Worm (Caenorhabditis elegans): ENCODE measurements around the gene acox-3.

The acox-3 gene

DNA sequence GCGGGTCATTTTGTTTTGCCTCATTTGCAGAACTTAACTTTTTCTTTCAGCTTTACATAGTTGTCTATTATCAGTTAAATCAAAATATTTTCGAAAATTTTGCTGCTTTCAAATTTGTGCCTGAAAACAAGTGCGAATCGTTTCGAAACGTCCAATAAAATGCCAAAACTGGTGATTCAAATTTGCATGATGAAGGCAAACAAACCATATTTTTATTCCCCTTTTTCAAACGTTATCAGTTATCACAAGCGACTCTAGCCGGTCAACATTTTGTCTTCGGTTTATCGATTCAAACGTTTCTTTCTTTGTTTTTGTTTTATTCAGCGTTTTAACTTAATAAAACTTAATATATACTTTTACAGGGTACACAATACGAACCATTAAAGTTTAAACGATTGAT is 37.7 kb downstream of the acox-3 start, which contains the start of the genes ugt-24 and C49A9.6:
ugt-24 (minus strand) TSS at position 147 of the 400 bp plus-strand sequence.
C49A9.6 (plus strand) TSS at position 363 of the 400 bp plus-strand sequence.
- TF ChIP-seq T26A5.8 (tag; optimal IDR thresholded peaks at IDR 0.05) = no peak
- no peak for TF ChIP-seq nfya-1 (tag; optimal IDR thresholded peaks at IDR 0.05; ENCODE audit: borderline replicate concordance, insufficient read depth)
- no peak for TF ChIP-seq F33H1.4 (GFP tag; IDR thresholded peaks at IDR 0.05)
- no peak for TF ChIP-seq Y79H2A.3 (GFP tag; conservative IDR thresholded peaks at IDR 0.05)
- no peak for TF ChIP-seq tlf-1 (GFP tag; optimal IDR thresholded peaks at IDR 0.05)
- peak; percentile 69 for TF ChIP-seq nhr-80 (tag; optimal IDR thresholded peaks at IDR 0.05)
- TF ChIP-seq cebp-1 (GFP tag; IDR thresholded peaks at IDR 0.05) = no peak
- TF ChIP-seq cebp-1 (tag; optimal IDR thresholded peaks at IDR 0.05) = peak; percentile 6

DNA sequence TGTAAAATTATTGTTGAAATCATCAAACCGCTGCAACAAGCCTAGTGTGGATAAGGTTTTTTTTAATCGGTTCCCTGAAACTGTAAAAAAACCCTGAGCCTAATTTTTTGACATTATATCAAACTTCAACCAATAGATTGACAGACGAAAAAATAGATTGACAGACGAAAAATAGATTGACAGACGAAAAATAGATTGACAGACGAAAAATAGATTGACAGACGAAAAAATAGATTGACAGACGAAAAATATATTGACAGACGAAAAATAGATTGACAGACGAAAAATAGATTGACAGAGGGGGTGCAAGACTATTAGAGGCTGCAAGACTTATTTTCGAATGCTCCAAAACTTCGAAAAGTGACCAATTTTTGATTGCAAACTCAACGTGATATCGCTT is 38.3 kb downstream of the acox-3 start:
- TF ChIP-seq Y53F4B.3 (GFP tag; IDR thresholded peaks at IDR 0.05) = peak; percentile 96; the same call in 1 of the 2 replicates
- peak; percentile 70; the same call in 1 of the 2 replicates for TF ChIP-seq madf-3 (GFP tag; IDR thresholded peaks at IDR 0.05)
- TF ChIP-seq egrh-3 (GFP tag; IDR thresholded peaks at IDR 0.05) = peak; percentile 33; the same call in 1 of the 2 replicates
- TF ChIP-seq Y53G8AR.9 (GFP tag; conservative IDR thresholded peaks at IDR 0.05) = 0 out of 2 replicates have a peak, but pooled peaks have one; percentile 16

DNA sequence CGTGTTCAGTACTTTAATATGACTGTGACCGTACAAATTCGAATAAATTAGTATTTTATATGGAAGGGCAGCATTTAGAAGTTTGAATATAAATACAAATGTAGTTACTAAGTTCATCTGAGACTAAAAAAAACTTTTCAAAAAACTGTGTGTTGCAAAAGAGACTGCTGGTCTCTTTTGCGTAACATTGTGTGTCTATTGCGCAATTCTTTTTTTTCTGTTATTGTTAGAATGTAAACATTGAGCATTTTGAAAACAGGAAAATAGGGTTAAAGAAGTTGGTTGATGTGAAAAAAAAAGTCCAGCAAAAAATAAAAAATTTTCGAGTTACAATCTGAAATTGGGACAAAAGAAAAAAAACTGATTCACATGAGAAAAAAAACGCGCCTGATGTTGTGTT is 39.0 kb downstream of the acox-3 start:
- TF ChIP-seq cebp-1 (GFP tag; IDR thresholded peaks at IDR 0.05) = no peak
- TF ChIP-seq cebp-1 (tag; optimal IDR thresholded peaks at IDR 0.05) = peak; percentile 1
- no peak for TF ChIP-seq hsf-1 (GFP tag; IDR thresholded peaks at IDR 0.05)
- no peak for TF ChIP-seq tbp1 (GFP tag; optimal IDR thresholded peaks at IDR 0.05)
- no peak for TF ChIP-seq Y53G8AR.9 (GFP tag; conservative IDR thresholded peaks at IDR 0.05)

DNA sequence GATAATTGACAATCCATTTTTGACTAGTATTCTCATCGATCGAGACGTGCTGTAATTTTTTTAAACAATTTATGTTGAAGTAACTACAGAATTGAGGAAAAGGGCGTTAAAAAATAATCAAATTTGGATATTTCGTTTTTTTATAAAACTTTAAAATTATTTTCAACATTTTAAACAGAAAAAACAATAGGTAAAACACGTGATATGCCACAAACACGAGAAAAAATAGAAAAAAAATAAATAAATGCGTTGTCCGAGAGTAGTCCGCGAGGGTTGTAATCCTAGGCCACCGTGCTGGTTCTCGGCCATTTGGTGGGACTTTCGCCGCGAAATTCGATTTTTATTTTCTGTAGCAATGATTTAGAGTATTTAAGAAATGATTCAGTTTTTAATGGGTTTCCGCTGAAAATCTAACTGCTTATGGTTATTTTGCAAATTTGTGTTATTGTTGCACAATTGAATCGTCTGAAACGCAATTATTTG is 42.0 kb downstream of the acox-3 start, which contains the start of gene C49A9.10:
C49A9.10 (minus strand) TSS at position 51 of the 483 bp plus-strand sequence.
- TF ChIP-seq nhr-120 (GFP tag; IDR thresholded peaks at IDR 0.05) = no peak
- TF ChIP-seq mes-4 (tag; optimal IDR thresholded peaks at IDR 0.05) = no peak
- TF ChIP-seq tlf-1 (GFP tag; optimal IDR thresholded peaks at IDR 0.05) = peak; percentile 68
- no peak for TF ChIP-seq rpc-1 (optimal IDR thresholded peaks at IDR 0.05)
- no peak for TF ChIP-seq rpc-1 (tag; optimal IDR thresholded peaks at IDR 0.05)
- TF ChIP-seq Y67H2A.10 (GFP tag; conservative IDR thresholded peaks at IDR 0.05) = no peak
- peak; percentile 52 for TF ChIP-seq F23B12.7 (tag; optimal IDR thresholded peaks at IDR 0.05; ENCODE audit: insufficient read depth)
- TF ChIP-seq gei-17 (GFP tag; optimal IDR thresholded peaks at IDR 0.05) = no peak
- peak; percentile 46; the same call in 1 of the 2 replicates for TF ChIP-seq aptf-2 (GFP tag; conservative IDR thresholded peaks at IDR 0.05)
- peak; percentile 89 for TF ChIP-seq ceh-27 (GFP tag; optimal IDR thresholded peaks at IDR 0.05)
- TF ChIP-seq zfh-2 (GFP tag; conservative IDR thresholded peaks at IDR 0.05) = no peak
- TF ChIP-seq mxl-1 (tag; optimal IDR thresholded peaks at IDR 0.05) = no peak
- no peak for TF ChIP-seq lag-1 (GFP tag; IDR thresholded peaks at IDR 0.05)
- TF ChIP-seq unc-62 (GFP tag; optimal IDR thresholded peaks at IDR 0.05) = no peak
- 0 out of 2 replicates have a peak, but pooled peaks have one; percentile 74 for TF ChIP-seq cebp-2 (GFP tag; IDR thresholded peaks at IDR 0.05)
- 0 out of 2 replicates have a peak, but pooled peaks have one; percentile 34 for TF ChIP-seq hsf-1 (GFP tag; IDR thresholded peaks at IDR 0.05)
- TF ChIP-seq snpc-4 (GFP tag; optimal IDR thresholded peaks at IDR 0.05) = peak; percentile 81
- TF ChIP-seq snpc-4 (tag; optimal IDR thresholded peaks at IDR 0.05) = peak; percentile 54 to 92 (median 88)
- TF ChIP-seq B0261.1 (tag; optimal IDR thresholded peaks at IDR 0.05) = no peak
- peak; percentile 68; the same call in 1 of the 2 replicates for TF ChIP-seq madf-3 (GFP tag; IDR thresholded peaks at IDR 0.05)
- TF ChIP-seq nfyb-1 (GFP tag; IDR thresholded peaks at IDR 0.05) = peak; percentile 43; the same call in 1 of the 2 replicates
- TF ChIP-seq die-1 (tag; optimal IDR thresholded peaks at IDR 0.05) = no peak
- 0 out of 2 replicates have a peak, but pooled peaks have one; percentile 49 for TF ChIP-seq Y53G8AR.9 (GFP tag; conservative IDR thresholded peaks at IDR 0.05)
- peak; percentile 3 for TF ChIP-seq nhr-80 (tag; optimal IDR thresholded peaks at IDR 0.05)
- TF ChIP-seq T07F8.4 (tag; optimal IDR thresholded peaks at IDR 0.05) = peak; percentile 2
- 0 out of 2 replicates have a peak, but pooled peaks have one; percentile 9 for TF ChIP-seq cebp-1 (GFP tag; IDR thresholded peaks at IDR 0.05)
- no peak for TF ChIP-seq cebp-1 (tag; optimal IDR thresholded peaks at IDR 0.05)
- no peak for TF ChIP-seq repo-1 (tag; optimal IDR thresholded peaks at IDR 0.05)
- TF ChIP-seq ceh-79 (tag; optimal IDR thresholded peaks at IDR 0.05) = no peak
- TF ChIP-seq attf-6 (GFP tag; IDR thresholded peaks at IDR 0.05) = peak; percentile 57; the same call in 1 of the 2 replicates
- peak; percentile 91 for TF ChIP-seq lin-54 (GFP tag; optimal IDR thresholded peaks at IDR 0.05)
- no peak for TF ChIP-seq B0336.3 (GFP tag; IDR thresholded peaks at IDR 0.05)
- no peak for TF ChIP-seq zim-3 (tag; optimal IDR thresholded peaks at IDR 0.05)
- TF ChIP-seq lin-26 (GFP tag; IDR thresholded peaks at IDR 0.05) = no peak
- TF ChIP-seq B0035.1 (tag; optimal IDR thresholded peaks at IDR 0.05) = peak; percentile 27
